Worm (Caenorhabditis elegans): ENCODE data around the gene C45G9.12.

C45G9.12 gene

DNA sequence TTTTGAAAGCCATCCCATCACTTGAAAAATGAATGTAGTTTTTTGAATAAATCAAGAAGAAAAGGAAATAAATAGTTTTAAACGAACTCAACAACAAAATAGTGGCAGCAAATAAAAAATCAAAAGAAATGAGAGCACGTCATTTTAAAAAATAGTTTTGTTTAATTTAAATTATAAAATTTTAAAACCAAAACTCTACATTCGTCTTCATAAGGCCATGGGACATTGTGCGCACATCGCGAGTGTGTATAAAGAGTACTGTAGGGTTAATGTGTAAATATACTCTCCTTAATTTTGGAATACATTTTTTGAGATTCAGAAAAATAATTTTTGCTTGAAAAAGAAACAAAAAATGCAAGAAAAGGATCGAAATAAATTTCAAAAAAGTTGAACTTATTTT is 19.5 kb downstream of the C45G9.12 start, which contains the start of gene C45G9.15:
TSS of gene C45G9.15 (minus strand) at position 101 of the 400 bp plus-strand sequence.
- TF ChIP-seq hnd-1 (tag; optimal IDR thresholded peaks at IDR 0.05), result no peak
- no peak for TF ChIP-seq tbx-37 (GFP tag; conservative IDR thresholded peaks at IDR 0.05)
- no peak for TF ChIP-seq hmbx-1 (tag; optimal IDR thresholded peaks at IDR 0.05)
- TF ChIP-seq scrt-1 (GFP tag; IDR thresholded peaks at IDR 0.05), result no peak
- TF ChIP-seq tbx-11 (GFP tag; IDR thresholded peaks at IDR 0.05), result no peak
- TF ChIP-seq pes-1 (GFP tag; IDR thresholded peaks at IDR 0.05), result no peak
- no peak for TF ChIP-seq sea-1 (GFP tag; conservative IDR thresholded peaks at IDR 0.05)
- TF ChIP-seq ets-7 (tag; optimal IDR thresholded peaks at IDR 0.05), result no peak
- TF ChIP-seq ceh-13 (GFP tag; optimal IDR thresholded peaks at IDR 0.05), result no peak
- TF ChIP-seq flt-1 (GFP tag; IDR thresholded peaks at IDR 0.05), result no peak
- TF ChIP-seq ceh-36 (tag; optimal IDR thresholded peaks at IDR 0.05), result no peak
- no peak for TF ChIP-seq aly-1 (tag; optimal IDR thresholded peaks at IDR 0.05)
- TF ChIP-seq F13C5.2 (tag; optimal IDR thresholded peaks at IDR 0.05), result no peak
- no peak for TF ChIP-seq B0310.2 (tag; optimal IDR thresholded peaks at IDR 0.05)

DNA sequence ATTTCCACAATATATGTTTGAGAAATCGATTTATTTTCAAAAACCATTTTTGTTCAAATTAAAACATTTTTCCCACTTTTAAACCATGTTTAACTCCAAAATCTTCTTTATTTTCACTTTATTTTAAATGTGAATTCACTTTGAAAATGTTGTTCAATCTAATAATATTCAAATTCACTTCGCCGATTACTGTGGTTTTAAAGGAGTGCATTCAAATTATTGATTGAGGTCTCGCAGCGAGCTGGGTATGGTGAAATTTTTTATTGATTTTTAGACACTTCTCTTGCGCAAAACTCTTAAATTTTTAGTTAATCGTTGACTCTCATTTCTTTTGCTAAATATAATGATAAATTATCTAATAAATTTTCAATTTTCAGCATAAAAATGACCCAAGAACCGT is 23.7 kb downstream of the C45G9.12 start, which contains the start of gene C45G9.5:
TSS of gene C45G9.5 (plus strand) at position 378 of the 400 bp plus-strand sequence.
- TF ChIP-seq tbx-37 (GFP tag; conservative IDR thresholded peaks at IDR 0.05), result no peak
- no peak for TF ChIP-seq hmbx-1 (tag; optimal IDR thresholded peaks at IDR 0.05)
- no peak for TF ChIP-seq pes-1 (GFP tag; IDR thresholded peaks at IDR 0.05)
- TF ChIP-seq ceh-36 (tag; optimal IDR thresholded peaks at IDR 0.05), result no peak
- TF ChIP-seq scrt-1 (GFP tag; IDR thresholded peaks at IDR 0.05), result no peak
- TF ChIP-seq flt-1 (GFP tag; IDR thresholded peaks at IDR 0.05), result no peak
- TF ChIP-seq ceh-13 (GFP tag; optimal IDR thresholded peaks at IDR 0.05), result no peak
- TF ChIP-seq ama-1 (optimal IDR thresholded peaks at IDR 0.05), result no peak
- TF ChIP-seq ets-7 (tag; optimal IDR thresholded peaks at IDR 0.05), result no peak
- TF ChIP-seq sea-1 (GFP tag; conservative IDR thresholded peaks at IDR 0.05), result no peak
- TF ChIP-seq hmg-4 (GFP tag; optimal IDR thresholded peaks at IDR 0.05), result no peak
- no peak for TF ChIP-seq tbx-11 (GFP tag; IDR thresholded peaks at IDR 0.05)
- TF ChIP-seq F13C5.2 (tag; optimal IDR thresholded peaks at IDR 0.05), result no peak
- no peak for TF ChIP-seq B0310.2 (tag; optimal IDR thresholded peaks at IDR 0.05)
- TF ChIP-seq tra-4 (tag; optimal IDR thresholded peaks at IDR 0.05), result no peak
- TF ChIP-seq hnd-1 (tag; optimal IDR thresholded peaks at IDR 0.05), result no peak
- no peak for TF ChIP-seq aly-1 (tag; optimal IDR thresholded peaks at IDR 0.05)

DNA sequence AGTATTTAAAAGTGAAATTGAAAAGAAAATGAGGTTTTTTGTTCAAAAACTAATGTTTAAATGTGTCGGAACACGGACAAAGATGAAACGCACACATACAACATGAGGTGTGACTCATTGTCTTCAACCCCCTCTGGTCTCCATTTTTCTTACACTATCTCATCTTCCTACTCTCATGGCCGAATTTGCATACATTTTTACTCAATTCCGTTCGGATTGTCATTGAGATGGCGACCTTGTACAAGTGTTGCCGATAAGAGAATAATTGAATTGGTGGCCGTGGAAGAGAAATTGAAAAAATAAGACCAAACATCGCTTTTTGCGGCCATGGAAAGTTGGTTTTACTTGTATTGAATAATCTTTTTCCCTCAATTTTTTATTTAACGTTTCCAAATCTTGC is 24.2 kb downstream of the C45G9.12 start, which contains the start of gene txbp-3:
TSS of gene txbp-3 (minus strand) at position 285 of the 400 bp plus-strand sequence.
- no peak for TF ChIP-seq flt-1 (GFP tag; IDR thresholded peaks at IDR 0.05)
- no peak for TF ChIP-seq ceh-36 (tag; optimal IDR thresholded peaks at IDR 0.05)

DNA sequence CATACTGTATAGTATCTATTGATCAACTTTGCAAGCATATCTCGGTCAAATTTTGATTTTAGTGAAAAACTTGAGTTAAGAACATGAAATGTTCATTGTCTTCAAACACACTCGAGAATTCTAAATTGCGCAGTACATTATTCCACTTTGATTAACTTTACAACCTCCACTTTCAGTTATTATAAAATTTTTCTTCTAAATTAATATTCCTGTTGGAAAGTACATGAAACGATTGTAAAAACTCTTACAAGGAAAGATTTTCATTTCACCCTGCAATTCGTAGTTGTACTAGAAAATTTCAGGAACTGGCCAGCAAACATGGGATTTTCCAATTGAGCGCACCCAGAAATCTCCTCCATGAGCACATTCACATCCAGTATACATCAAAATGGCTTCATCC is 26.7 kb downstream of the C45G9.12 start, which contains the start of gene C45G9.14:
TSS of gene C45G9.14 (plus strand) at position 301 of the 400 bp plus-strand sequence.
- no peak for TF ChIP-seq ets-7 (tag; optimal IDR thresholded peaks at IDR 0.05)
- TF ChIP-seq pes-1 (GFP tag; IDR thresholded peaks at IDR 0.05), result no peak
- TF ChIP-seq tbx-37 (GFP tag; conservative IDR thresholded peaks at IDR 0.05), result no peak
- no peak for TF ChIP-seq hnd-1 (tag; optimal IDR thresholded peaks at IDR 0.05)
- TF ChIP-seq scrt-1 (GFP tag; IDR thresholded peaks at IDR 0.05), result no peak
- TF ChIP-seq hmbx-1 (tag; optimal IDR thresholded peaks at IDR 0.05), result no peak
- no peak for TF ChIP-seq ceh-13 (GFP tag; optimal IDR thresholded peaks at IDR 0.05)
- TF ChIP-seq tra-4 (tag; optimal IDR thresholded peaks at IDR 0.05), result no peak
- TF ChIP-seq aly-1 (tag; optimal IDR thresholded peaks at IDR 0.05), result no peak
- TF ChIP-seq flt-1 (GFP tag; IDR thresholded peaks at IDR 0.05), result no peak
- no peak for TF ChIP-seq hmg-4 (GFP tag; optimal IDR thresholded peaks at IDR 0.05)

DNA sequence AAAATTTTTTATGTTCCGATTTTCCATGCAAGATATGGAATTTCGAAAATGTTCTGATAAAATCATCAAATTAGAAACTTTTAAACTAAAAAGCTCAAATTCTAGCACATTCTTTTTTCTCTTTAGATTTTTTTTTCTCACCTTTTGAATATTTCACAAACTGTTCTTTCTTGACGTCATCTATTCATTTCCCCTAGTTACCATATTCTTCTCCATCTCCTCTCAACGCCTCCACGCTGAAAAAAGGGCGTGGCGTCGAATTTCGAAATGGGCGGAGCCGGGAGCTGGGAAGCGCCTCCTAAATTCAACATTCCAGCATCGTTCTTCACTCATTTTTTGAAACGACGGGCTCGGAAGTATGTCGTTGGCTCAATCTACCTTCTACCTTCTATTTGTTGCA is 29.3 kb downstream of the C45G9.12 start, which contains the start of gene nlp-43:
TSS of gene nlp-43 (plus strand) at position 301 of the 400 bp plus-strand sequence.
- TF ChIP-seq tbx-11 (GFP tag; IDR thresholded peaks at IDR 0.05) (no peak), pes-1 (GFP tag; IDR thresholded peaks at IDR 0.05) (no peak), ceh-36 (tag; optimal IDR thresholded peaks at IDR 0.05) (no peak), F13C5.2 (tag; optimal IDR thresholded peaks at IDR 0.05) (no peak), flt-1 (GFP tag; IDR thresholded peaks at IDR 0.05) (no peak), hmbx-1 (tag; optimal IDR thresholded peaks at IDR 0.05) (no peak), hnd-1 (tag; optimal IDR thresholded peaks at IDR 0.05) (no peak), scrt-1 (GFP tag; IDR thresholded peaks at IDR 0.05) (no peak), B0310.2 (tag; optimal IDR thresholded peaks at IDR 0.05) (no peak), tra-4 (tag; optimal IDR thresholded peaks at IDR 0.05) (no peak), tbx-37 (GFP tag; conservative IDR thresholded peaks at IDR 0.05) (no peak), sea-1 (GFP tag; conservative IDR thresholded peaks at IDR 0.05) (no peak), ceh-13 (GFP tag; optimal IDR thresholded peaks at IDR 0.05) (no peak), hmg-4 (GFP tag; optimal IDR thresholded peaks at IDR 0.05) (no peak), ets-7 (tag; optimal IDR thresholded peaks at IDR 0.05) (no peak), aly-1 (tag; optimal IDR thresholded peaks at IDR 0.05) (no peak), ama-1 (optimal IDR thresholded peaks at IDR 0.05) (no peak)

DNA sequence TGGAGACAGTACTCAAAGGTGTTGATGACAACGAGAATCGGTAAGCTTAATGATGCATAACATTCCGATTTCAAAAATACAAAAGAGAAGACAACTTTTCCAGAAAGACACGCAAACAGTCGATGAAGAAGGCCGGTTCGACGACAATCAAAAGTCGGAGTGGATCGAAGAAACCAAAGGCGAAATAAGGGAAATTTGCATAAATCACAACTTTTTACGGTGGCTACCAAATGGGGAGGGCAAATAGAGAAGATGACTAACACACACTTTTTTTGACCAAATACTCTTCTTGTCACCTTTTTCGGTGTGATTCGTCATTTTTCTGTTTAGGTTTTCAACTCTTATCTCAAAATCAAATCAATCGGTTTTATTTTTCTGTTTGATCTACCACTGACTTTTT is 35.3 kb downstream of the C45G9.12 start, which contains the start of gene C45G9.6:
TSS of gene C45G9.6 (plus strand) at position 301 of the 400 bp plus-strand sequence.
- TF ChIP-seq B0310.2 (tag; optimal IDR thresholded peaks at IDR 0.05) (no peak), hmg-4 (GFP tag; optimal IDR thresholded peaks at IDR 0.05) (no peak), sea-1 (GFP tag; conservative IDR thresholded peaks at IDR 0.05) (no peak), scrt-1 (GFP tag; IDR thresholded peaks at IDR 0.05) (no peak), ceh-36 (tag; optimal IDR thresholded peaks at IDR 0.05) (no peak), tbx-11 (GFP tag; IDR thresholded peaks at IDR 0.05) (no peak), aly-1 (tag; optimal IDR thresholded peaks at IDR 0.05) (no peak), hnd-1 (tag; optimal IDR thresholded peaks at IDR 0.05) (no peak), tra-4 (tag; optimal IDR thresholded peaks at IDR 0.05) (no peak), F13C5.2 (tag; optimal IDR thresholded peaks at IDR 0.05) (no peak), pes-1 (GFP tag; IDR thresholded peaks at IDR 0.05) (no peak), ama-1 (optimal IDR thresholded peaks at IDR 0.05) (no peak), hmbx-1 (tag; optimal IDR thresholded peaks at IDR 0.05) (no peak), flt-1 (GFP tag; IDR thresholded peaks at IDR 0.05) (no peak), ceh-13 (GFP tag; optimal IDR thresholded peaks at IDR 0.05) (no peak)

DNA sequence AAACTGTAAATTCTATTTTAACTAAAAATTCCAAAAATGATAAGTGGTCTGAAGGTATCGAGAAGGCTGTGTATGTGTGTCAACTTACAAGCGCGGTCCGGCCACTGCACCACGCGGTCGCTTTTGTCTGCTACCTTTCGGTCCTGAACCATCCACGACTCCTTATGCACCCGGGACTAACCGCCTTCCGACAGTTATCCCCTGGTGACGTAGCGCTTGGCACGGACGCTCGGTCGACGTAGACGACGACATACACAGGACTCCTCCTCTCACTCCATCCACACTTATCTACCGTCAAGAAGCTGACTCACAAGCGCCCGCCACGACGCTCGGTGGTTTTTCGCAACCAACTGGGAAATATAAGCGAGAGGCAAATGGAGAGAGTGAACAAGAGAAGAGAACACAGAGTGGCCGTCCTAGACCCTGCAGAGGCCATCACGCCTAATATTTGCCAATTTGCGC is 40.0 kb downstream of the C45G9.12 start:
- peak; percentile 69 for TF ChIP-seq hmbx-1 (tag; optimal IDR thresholded peaks at IDR 0.05)
- peak; percentile 82 for TF ChIP-seq ceh-36 (tag; optimal IDR thresholded peaks at IDR 0.05)
- TF ChIP-seq tbx-37 (GFP tag; conservative IDR thresholded peaks at IDR 0.05), result peak; percentile 90
- peak; percentile 97 for TF ChIP-seq aly-1 (tag; optimal IDR thresholded peaks at IDR 0.05)
- peak; percentile 90 for TF ChIP-seq tbx-11 (GFP tag; IDR thresholded peaks at IDR 0.05)
- TF ChIP-seq pes-1 (GFP tag; IDR thresholded peaks at IDR 0.05), result peak; percentile 90
- peak; percentile 87 for TF ChIP-seq sea-1 (GFP tag; conservative IDR thresholded peaks at IDR 0.05)
- TF ChIP-seq tra-4 (tag; optimal IDR thresholded peaks at IDR 0.05), result peak; percentile 83
- peak; percentile 97 for TF ChIP-seq hmg-4 (GFP tag; optimal IDR thresholded peaks at IDR 0.05)
- peak; percentile 91 for TF ChIP-seq F13C5.2 (tag; optimal IDR thresholded peaks at IDR 0.05)
- peak; percentile 85 for TF ChIP-seq ets-7 (tag; optimal IDR thresholded peaks at IDR 0.05)
- peak; percentile 65 for TF ChIP-seq hnd-1 (tag; optimal IDR thresholded peaks at IDR 0.05)
- TF ChIP-seq B0310.2 (tag; optimal IDR thresholded peaks at IDR 0.05), result peak; percentile 80
- peak; percentile 82 for TF ChIP-seq flt-1 (GFP tag; IDR thresholded peaks at IDR 0.05)
- peak; percentile 88 for TF ChIP-seq scrt-1 (GFP tag; IDR thresholded peaks at IDR 0.05)
- TF ChIP-seq ceh-13 (GFP tag; optimal IDR thresholded peaks at IDR 0.05), result peak; percentile 81

All from whole organism, early embryonic.